Worm (Caenorhabditis elegans) whole organism, early embryonic: ENCODE measurements around the gene srh-207.

ENCODE experiments used
- B0310.2 ChIP-seq: sonication (generic microtip); optimal IDR thresholded peaks from 2 replicates; lab custom pipeline; 2016; ENCODE audit warnings: mild to moderate bottlenecking, missing genetic modification characterization, missing compliant biosample characterization
- aly-1 ChIP-seq: sonication (generic microtip); optimal IDR thresholded peaks from 2 replicates; lab custom pipeline; 2016; ENCODE audit warnings: missing genetic modification characterization, missing compliant biosample characterization
- ama-1 ChIP-seq: fragments of 150-350 bp; optimal IDR thresholded peaks from 2 replicates; lab custom pipeline; 2014
- ceh-13 ChIP-seq: fragments of 200-800 bp; sonication (Bioruptor generic); optimal IDR thresholded peaks from 2 replicates; lab custom pipeline; 2018; ENCODE audit warnings: mild to moderate bottlenecking, missing genetic modification characterization, missing compliant biosample characterization
- ceh-36 ChIP-seq: sonication (generic microtip); optimal IDR thresholded peaks from 2 replicates; lab custom pipeline; 2016; ENCODE audit warnings: missing genetic modification characterization, inconsistent platforms, missing compliant biosample characterization
- ets-7 ChIP-seq: sonication (generic microtip); optimal IDR thresholded peaks from 2 replicates; lab custom pipeline; 2016; ENCODE audit warnings: missing genotype, missing genetic modification characterization, missing compliant biosample characterization
- flt-1 ChIP-seq: fragments of 200-800 bp; sonication (Bioruptor generic); IDR thresholded peaks from 2 replicates; pipeline ENCODE4 v1.3.6; 2022; ENCODE audit warnings: missing genetic modification characterization, missing compliant biosample characterization
- hmg-4 ChIP-seq: fragments of 200-800 bp; sonication (Bioruptor generic); optimal IDR thresholded peaks from 2 replicates; lab custom pipeline; 2018; ENCODE audit warnings: mild to moderate bottlenecking, missing genetic modification characterization, missing compliant biosample characterization
- pes-1 ChIP-seq: fragments of 200-800 bp; sonication (Bioruptor generic); IDR thresholded peaks from 2 replicates; pipeline ENCODE4 v1.3.6; 2022; ENCODE audit warnings: missing genetic modification reagents, missing genetic modification characterization, missing compliant biosample characterization
- scrt-1 ChIP-seq: fragments of 200-800 bp; sonication (Bioruptor generic); IDR thresholded peaks from 2 replicates; pipeline ENCODE4 v1.3.6; 2022; ENCODE audit warnings: missing genetic modification characterization, missing compliant biosample characterization
- tbx-11 ChIP-seq: fragments of 200-800 bp; sonication (Bioruptor generic); IDR thresholded peaks from 2 replicates; pipeline ENCODE4 v1.3.6; 2022; ENCODE audit warnings: missing genetic modification characterization, missing compliant biosample characterization

ce11 chrV:18382590-18382989 is 27.5 kb downstream of the srh-207 start, which contains the start of gene nhr-288:
- TF ChIP-seq flt-1 (no peak), ama-1 (no peak), hmg-4 (no peak), ets-7 (tag; lab: Kevin White, UChicago) (no peak), aly-1 (tag; lab: Kevin White, UChicago) (no peak), pes-1 (no peak), ceh-13 (GFP tag; lab: Kevin White, UChicago) (no peak), scrt-1 (GFP tag; lab: Robert Waterston, UW) (no peak), B0310.2 (tag; lab: Kevin White, UChicago) (no peak), tbx-11 (GFP tag; lab: Robert Waterston, UW) (no peak), ceh-36 (tag; lab: Kevin White, UChicago) (no peak)
